Fruit fly (Drosophila melanogaster): ENCODE data around the gene simj.

simj gene

DNA sequence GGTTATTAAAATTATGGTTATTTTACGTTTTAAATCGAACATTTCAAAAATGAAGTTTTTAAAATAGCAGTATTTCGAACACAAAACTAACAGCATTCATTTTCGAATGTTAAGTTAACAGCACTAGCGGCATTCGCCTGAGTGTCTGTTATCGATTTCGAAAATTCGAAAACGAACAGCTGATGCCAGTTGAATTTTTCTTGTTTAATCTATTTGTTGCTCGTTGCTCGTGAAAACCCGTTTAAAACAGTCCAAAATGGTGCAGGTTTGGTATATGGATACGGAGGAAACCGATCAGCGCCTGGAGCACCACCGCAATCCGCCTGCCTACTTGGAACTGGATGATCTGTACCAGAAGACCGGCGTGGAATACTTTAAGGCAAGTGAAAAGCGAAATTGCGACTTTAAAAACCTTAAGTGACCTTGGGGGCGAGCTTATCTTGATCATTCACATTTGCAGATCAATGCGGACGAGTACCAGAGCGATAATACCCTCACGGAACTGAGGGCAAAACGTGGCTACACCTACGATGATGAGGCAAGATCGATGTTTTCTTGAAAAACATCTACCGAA lies 1.3 kb upstream of the simj start, which contains the start of gene Adi1:
Gene Adi1 (plus strand): TSS at position 187 of the 574 bp plus-strand sequence.
- no peak for TF ChIP-seq psq (optimal IDR thresholded peaks at IDR 0.05)

DNA sequence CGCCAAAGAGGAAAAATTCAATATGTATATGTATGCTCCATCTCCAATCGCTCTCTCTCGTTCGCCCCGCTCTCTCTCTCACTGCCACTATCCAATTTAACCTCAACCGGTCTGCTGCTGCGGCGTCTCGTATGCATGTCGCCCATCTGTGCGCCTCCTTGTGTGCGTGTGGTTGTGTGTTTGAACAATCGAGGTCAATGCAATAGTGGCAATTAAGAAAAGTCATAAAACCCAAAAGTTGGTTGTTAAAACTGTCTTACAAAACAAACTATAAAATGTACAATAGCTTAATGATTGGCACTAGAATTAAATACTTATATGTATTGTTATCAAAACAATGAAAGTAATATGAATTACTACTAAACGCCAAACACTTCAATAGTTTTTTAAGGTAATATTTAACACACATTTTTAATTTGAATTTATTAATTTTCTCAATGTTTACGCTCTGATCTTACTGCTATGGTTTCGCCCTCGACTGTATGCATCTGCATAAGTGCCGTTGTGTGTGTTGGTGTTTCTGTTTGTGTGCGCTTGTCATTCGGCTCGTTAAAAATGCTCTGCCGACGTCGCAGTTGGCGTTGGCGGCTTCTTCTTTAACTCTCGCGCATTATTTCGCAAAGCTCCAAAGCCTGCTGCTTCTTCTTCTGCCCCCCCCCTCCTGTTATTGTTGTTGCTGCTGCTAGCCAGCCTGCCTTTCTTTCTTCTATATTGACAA lies 1.1 kb downstream of the simj start:
- TF ChIP-seq ttk (optimal IDR thresholded peaks at IDR 0.05) (no peak), Sin3A (optimal IDR thresholded peaks at IDR 0.05) (no peak), psq (optimal IDR thresholded peaks at IDR 0.05) (no peak), insv (optimal IDR thresholded peaks at IDR 0.05) (no peak), Myc (optimal IDR thresholded peaks at IDR 0.05) (no peak), h (optimal IDR thresholded peaks at IDR 0.05) (no peak)

DNA sequence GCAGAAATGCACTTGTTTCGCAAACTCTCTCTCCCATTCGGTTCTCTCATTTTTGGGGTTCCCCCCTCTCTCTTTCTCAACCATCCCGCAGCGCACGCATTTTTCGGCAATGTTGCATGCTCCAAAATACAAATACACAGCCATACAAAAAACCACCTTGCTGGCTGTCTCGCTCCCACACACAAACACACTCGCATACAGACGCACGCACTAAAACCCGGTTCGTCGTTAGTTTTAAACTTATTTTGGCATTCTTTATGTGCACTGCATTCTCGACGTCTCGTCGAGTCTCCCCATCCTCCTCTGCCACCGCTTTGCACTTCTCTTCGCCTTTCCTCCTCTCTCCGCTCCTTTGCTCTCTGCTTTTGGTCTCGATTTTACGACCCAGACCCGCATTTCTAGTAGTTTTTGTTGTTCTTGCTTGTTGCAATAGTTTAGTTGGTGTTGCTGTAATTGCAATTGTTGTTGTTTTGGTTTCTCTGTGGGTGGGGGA lies 2.0 kb downstream of the simj start:
- TF ChIP-seq ttk (optimal IDR thresholded peaks at IDR 0.05) (no peak), Myc (optimal IDR thresholded peaks at IDR 0.05) (no peak), psq (optimal IDR thresholded peaks at IDR 0.05) (no peak), h (optimal IDR thresholded peaks at IDR 0.05) (no peak), Sin3A (optimal IDR thresholded peaks at IDR 0.05) (no peak), insv (optimal IDR thresholded peaks at IDR 0.05) (no peak)

DNA sequence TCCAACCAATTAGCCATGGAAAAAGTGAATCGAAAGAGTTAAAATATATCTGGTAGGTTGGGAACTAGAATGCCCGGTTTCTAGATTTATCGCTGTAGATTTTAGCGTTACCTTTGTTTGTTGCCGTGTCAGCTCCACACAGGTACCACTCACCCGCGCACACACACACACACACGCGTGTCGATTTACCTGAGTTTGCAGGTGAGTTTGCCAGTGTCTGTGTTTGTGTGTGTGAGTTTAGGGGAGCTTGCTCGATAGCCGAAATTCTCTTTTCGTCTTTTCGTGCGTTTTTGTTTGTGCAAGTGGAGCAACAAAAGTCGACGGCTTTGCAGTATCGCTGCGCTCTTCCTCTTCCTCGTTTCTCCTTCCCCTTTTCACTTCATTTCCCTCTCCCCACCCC lies 2.8 kb downstream of the simj start:
- TF ChIP-seq psq (optimal IDR thresholded peaks at IDR 0.05) (no peak), ttk (optimal IDR thresholded peaks at IDR 0.05) (no peak), Myc (optimal IDR thresholded peaks at IDR 0.05) (no peak), insv (optimal IDR thresholded peaks at IDR 0.05) (no peak), h (optimal IDR thresholded peaks at IDR 0.05) (no peak), Sin3A (optimal IDR thresholded peaks at IDR 0.05) (no peak)

DNA sequence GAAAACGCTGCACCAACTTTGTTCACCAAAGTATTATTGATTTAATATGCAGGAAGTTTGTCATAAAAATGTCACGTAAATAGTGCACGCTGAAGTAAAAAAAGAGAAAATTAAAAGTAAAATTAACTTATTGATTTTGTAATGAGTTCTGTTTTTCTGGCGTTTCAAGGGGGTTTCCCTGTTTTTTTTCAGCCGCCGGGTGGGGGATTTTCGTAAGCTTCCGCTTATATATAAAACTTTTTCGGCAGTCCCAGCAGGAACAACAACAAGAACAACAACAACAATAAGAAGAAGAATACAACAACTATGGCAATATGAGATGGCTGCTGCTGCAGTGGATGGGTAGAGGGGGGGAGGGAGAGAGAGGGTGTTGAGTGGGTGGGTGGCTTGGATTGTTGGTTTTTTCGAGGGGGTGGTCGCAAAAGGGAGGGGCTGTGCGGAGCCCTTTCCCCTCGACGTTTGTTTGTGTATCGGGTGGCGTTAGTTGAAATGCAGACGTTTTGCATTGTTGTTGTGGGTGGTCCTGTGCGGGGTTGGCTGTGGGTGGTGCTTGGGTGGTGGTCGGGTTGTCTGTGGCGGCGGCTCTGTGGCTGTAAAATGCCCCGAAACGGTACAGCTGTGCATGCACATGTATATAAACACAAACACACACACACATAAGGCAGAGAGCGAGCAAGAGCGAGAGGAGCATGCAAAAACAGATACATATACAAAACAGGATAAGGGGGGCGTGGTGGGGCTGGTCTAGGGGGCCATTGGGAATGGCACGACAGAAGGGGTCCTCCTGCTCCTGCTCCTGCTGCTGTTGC lies 5.3 kb downstream of the simj start:
- no peak for TF ChIP-seq h (optimal IDR thresholded peaks at IDR 0.05)
- no peak for TF ChIP-seq Sin3A (optimal IDR thresholded peaks at IDR 0.05)
- no peak for TF ChIP-seq insv (optimal IDR thresholded peaks at IDR 0.05)
- TF ChIP-seq ttk (optimal IDR thresholded peaks at IDR 0.05): no peak
- no peak for TF ChIP-seq Myc (optimal IDR thresholded peaks at IDR 0.05)
- no peak for TF ChIP-seq psq (optimal IDR thresholded peaks at IDR 0.05)

DNA sequence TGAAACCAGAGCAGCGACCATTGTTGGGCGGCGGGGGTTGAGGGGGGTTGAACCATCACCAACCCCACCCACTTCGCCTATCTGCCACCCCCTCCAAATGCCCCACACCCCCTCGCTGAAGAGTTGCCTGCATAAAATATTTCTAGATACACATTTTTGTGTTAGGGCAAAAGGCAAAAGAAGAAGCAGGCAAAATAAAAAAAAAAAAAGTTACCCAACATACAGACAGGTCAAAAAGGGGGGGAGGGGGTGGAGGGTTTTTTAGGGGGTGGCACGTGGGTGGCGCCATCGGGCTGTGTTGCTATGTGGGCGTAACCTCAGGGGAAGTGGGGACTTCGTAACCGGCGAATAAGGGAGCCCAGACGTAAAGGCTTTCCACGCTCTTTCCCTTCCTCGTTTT lies 8.0 kb downstream of the simj start:
- TF ChIP-seq Myc (optimal IDR thresholded peaks at IDR 0.05): no peak
- TF ChIP-seq Sin3A (optimal IDR thresholded peaks at IDR 0.05): no peak
- TF ChIP-seq psq (optimal IDR thresholded peaks at IDR 0.05): no peak
- no peak for TF ChIP-seq h (optimal IDR thresholded peaks at IDR 0.05)
- TF ChIP-seq insv (optimal IDR thresholded peaks at IDR 0.05): no peak
- no peak for TF ChIP-seq ttk (optimal IDR thresholded peaks at IDR 0.05)

DNA sequence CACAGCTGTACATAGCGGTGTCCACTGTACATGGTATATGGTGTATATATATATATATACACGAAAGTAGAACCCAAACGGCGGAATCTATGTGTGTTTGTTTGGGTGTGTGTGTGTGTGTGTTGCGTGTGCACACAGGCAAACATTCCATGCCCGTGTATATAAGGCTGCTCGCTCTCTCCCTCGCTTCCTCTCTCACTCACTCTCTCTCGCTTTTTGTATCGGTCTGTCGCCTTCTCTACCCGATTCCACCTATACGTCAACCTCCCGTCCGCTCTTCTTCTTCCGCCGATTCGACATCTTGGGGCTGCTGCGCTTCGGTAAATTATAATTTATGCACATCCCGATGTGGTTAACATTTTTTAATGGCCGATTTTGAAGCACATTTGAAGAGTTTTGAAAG lies 9.6 kb downstream of the simj start:
- no peak for TF ChIP-seq psq (optimal IDR thresholded peaks at IDR 0.05)
- no peak for TF ChIP-seq Myc (optimal IDR thresholded peaks at IDR 0.05)
- TF ChIP-seq ttk (optimal IDR thresholded peaks at IDR 0.05): no peak
- TF ChIP-seq h (optimal IDR thresholded peaks at IDR 0.05): no peak

DNA sequence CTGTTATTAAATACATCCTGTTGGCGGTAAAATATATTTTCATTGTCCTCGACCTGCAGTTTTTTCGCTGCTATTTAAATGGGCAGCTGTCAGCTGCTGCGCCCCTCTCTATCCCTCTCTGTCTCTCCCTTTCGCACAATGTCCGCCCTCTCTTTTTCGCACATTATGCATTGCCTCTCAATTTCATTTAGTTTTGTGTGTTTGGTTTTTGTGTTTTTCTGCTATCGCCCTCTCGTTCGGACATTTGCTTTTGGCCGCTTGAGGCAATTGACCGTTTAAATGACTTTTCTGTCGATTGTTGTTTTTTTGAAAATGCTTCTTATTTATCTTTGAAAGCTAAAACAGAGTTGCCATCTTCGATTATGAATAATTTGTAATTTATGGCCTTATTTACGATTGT lies 10.4 kb downstream of the simj start:
- TF ChIP-seq h (optimal IDR thresholded peaks at IDR 0.05) (no peak), Myc (optimal IDR thresholded peaks at IDR 0.05) (no peak)

DNA sequence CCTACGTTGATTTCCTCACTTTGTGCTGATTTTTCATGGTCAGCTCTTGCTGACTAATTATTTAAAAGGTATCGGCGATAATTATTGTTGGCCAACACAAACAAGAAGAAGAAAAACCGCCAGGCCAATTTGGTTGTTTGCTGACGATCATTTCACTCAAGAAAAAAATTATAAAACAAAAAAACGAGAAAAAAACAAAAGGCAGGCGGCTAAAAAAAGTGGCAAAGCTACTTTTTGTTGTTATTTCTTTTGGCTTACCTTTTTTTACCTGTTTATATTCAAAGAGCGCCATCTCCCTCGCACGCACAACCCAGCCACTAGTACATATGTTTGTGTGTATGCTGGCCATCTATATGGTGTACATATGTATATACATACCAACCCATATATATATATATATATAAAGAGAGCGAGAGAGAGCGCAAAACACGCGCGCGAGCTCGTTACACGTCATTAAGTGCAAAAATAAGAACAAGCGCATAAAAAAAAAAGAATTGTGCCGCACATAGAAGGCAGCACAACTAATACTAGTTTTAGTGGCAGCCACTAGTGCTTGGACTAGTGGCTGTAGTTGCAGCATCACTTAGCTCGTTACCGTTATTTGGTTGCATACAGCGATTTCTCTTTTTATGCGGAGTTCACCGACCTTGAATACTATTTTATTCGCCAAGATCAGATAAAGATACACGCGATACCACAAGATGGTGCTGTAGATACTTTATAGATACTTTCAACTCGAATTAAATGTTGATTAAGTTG lies 11.3 kb downstream of the simj start:
- TF ChIP-seq insv (optimal IDR thresholded peaks at IDR 0.05) (no peak), Myc (optimal IDR thresholded peaks at IDR 0.05) (no peak), Sin3A (optimal IDR thresholded peaks at IDR 0.05) (no peak), psq (optimal IDR thresholded peaks at IDR 0.05) (no peak), ttk (optimal IDR thresholded peaks at IDR 0.05) (no peak), h (optimal IDR thresholded peaks at IDR 0.05) (no peak)

DNA sequence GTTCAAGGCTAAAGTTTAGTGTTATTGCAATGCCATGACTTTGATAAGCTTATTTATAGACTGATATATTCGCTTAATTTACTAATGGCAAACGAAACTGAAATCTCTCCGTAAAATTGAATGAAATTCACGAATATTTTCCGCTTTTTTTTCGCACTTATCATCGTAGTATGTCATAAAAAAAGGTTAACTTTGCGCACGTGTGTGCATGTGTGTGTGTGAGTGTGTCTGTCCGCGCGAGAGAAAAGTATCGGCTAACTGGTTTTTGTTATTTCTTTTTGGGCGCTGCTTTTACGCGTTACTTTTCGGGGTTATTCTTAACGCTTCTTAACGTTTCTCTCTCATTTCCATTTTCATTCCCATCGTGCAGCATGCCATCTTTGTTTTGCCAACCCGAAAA lies 13.3 kb downstream of the simj start:
- TF ChIP-seq ttk (optimal IDR thresholded peaks at IDR 0.05) (no peak), psq (optimal IDR thresholded peaks at IDR 0.05) (no peak), insv (optimal IDR thresholded peaks at IDR 0.05) (no peak), Sin3A (optimal IDR thresholded peaks at IDR 0.05) (no peak), Myc (optimal IDR thresholded peaks at IDR 0.05) (no peak), h (optimal IDR thresholded peaks at IDR 0.05) (no peak)

DNA sequence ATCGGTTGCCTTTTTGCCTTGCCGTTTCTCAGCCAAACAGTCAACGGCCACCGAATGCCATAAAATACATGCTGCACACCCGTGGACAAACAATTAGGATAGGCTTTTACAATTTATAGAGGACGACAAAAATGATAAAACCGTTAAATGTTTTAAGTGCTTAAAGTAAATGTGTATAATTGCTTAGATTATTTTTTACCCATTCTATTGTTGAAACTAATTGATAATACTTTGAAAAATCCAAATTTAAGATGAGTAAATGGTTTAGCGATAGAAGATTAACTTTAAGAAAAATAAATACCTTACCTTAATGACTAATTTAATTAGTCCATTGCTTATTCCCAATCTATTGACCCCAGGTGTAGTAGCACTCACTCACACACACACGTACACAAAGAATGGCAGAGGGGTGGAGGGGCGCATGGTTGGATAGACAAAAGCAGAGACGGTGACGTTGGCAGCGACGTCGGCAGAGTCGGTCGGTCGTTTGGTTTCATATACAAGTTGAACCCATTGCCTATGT lies 14.1 kb downstream of the simj start:
- TF ChIP-seq Myc (optimal IDR thresholded peaks at IDR 0.05) (no peak), insv (optimal IDR thresholded peaks at IDR 0.05) (no peak), Sin3A (optimal IDR thresholded peaks at IDR 0.05) (no peak), h (optimal IDR thresholded peaks at IDR 0.05) (no peak), psq (optimal IDR thresholded peaks at IDR 0.05) (no peak), ttk (optimal IDR thresholded peaks at IDR 0.05) (no peak)

DNA sequence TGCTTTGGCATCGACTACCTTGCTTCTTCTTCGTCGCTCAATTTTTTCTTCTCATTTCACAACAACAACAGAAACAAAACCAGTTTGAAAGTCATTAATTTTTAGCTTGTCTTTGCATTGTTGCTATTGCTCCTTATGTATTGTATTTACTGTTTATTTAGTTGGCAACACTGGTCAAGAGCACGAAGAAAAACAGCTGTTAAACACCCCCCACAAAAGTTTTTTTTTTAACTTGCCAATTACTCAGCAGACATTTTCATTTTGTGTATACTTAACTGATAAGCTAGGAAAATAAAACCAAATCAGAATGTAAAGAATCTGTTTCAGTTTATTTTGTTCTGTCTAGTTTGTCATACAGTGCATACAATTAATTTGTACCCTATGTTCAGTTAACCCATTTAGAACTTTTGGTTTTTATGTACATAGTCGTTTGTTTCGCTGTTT lies 15.2 kb downstream of the simj start:
- no peak for TF ChIP-seq ttk (optimal IDR thresholded peaks at IDR 0.05)
- no peak for TF ChIP-seq insv (optimal IDR thresholded peaks at IDR 0.05)
- TF ChIP-seq h (optimal IDR thresholded peaks at IDR 0.05): no peak
- TF ChIP-seq Sin3A (optimal IDR thresholded peaks at IDR 0.05): no peak
- TF ChIP-seq Myc (optimal IDR thresholded peaks at IDR 0.05): no peak
- no peak for TF ChIP-seq psq (optimal IDR thresholded peaks at IDR 0.05)
